Worm (Caenorhabditis elegans) whole organism, young adult: ENCODE data around the gene mmad-1.
A peak's percentile ranks its signal among the peaks of the same experiment; 100 is the strongest.

Experiments used
- B0019.2 ChIP-seq: fragments of 200-800 bp; sonication (Bioruptor generic); conservative IDR thresholded peaks from 2 replicates; pipeline ENCODE4 v1.3.6; 2022; ENCODE audit warnings: missing genetic modification reagents, missing genetic modification characterization, missing compliant biosample characterization
- B0035.1 ChIP-seq: sonication (generic microtip); optimal IDR thresholded peaks from 2 replicates; lab custom pipeline; 2016; ENCODE audit warnings: missing genetic modification characterization, mild to moderate bottlenecking, missing compliant biosample characterization, missing genotype, missing genetic modification reagents
- C06A6.2 ChIP-seq: fragments of 200-800 bp; sonication (Bioruptor generic); conservative IDR thresholded peaks from 2 replicates; pipeline ENCODE4 v1.3.6; 2022; ENCODE audit warnings: missing genetic modification characterization, missing compliant biosample characterization
- F22D6.2 ChIP-seq: sonication (generic microtip); optimal IDR thresholded peaks from 2 replicates; lab custom pipeline; 2016; ENCODE audit warnings: mild to moderate bottlenecking, missing genetic modification characterization, missing compliant biosample characterization
- F23B12.7 ChIP-seq: sonication (generic microtip); optimal IDR thresholded peaks from 2 replicates; lab custom pipeline; 2017; ENCODE audit warnings: missing genetic modification characterization, mild to moderate bottlenecking, missing compliant biosample characterization, antibody characterized with exemption, moderate library complexity; ENCODE audit not compliant: insufficient read depth
- F39B2.1 ChIP-seq: fragments of 200-800 bp; sonication (Bioruptor generic); IDR thresholded peaks from 2 replicates; pipeline ENCODE4 v1.3.6; 2022; ENCODE audit warnings: missing genetic modification reagents, missing genetic modification characterization, missing compliant biosample characterization
- F52B5.7 ChIP-seq: sonication (generic microtip); optimal IDR thresholded peaks from 2 replicates; lab custom pipeline; 2016; ENCODE audit warnings: mild to moderate bottlenecking, missing genetic modification characterization, missing compliant biosample characterization
- F55B11.4 ChIP-seq: sonication (generic microtip); optimal IDR thresholded peaks from 2 replicates; lab custom pipeline; 2016; ENCODE audit warnings: missing compliant biosample characterization, missing genetic modification characterization, borderline replicate concordance; ENCODE audit not compliant: insufficient read depth
- K12H6.12 ChIP-seq: fragments of 200-800 bp; sonication (Bioruptor generic); optimal IDR thresholded peaks from 2 replicates; lab custom pipeline; 2018; ENCODE audit warnings: mild to moderate bottlenecking, missing genetic modification characterization, missing compliant biosample characterization
- Y67H2A.10 ChIP-seq: fragments of 200-800 bp; sonication (Bioruptor generic); conservative IDR thresholded peaks from 2 replicates; pipeline ENCODE4 v1.3.6; 2022; ENCODE audit warnings: missing genetic modification reagents, missing genetic modification characterization, missing compliant biosample characterization
- Y95B8A.8 ChIP-seq: fragments of 200-800 bp; sonication (Bioruptor generic); IDR thresholded peaks from 2 replicates; pipeline ENCODE4 v1.3.6; 2022; ENCODE audit warnings: missing genetic modification reagents, missing genetic modification characterization, missing compliant biosample characterization
- ama-1 ChIP-seq, 3 experiments: fragments of 150-350 bp in 1 of 3; sonication (generic microtip) in 2 of 3; optimal IDR thresholded peaks; 2 replicates each; lab custom pipeline; 2014 to 2018; ENCODE audit warnings: missing biosample characterization in 2 of 3, missing genetic modification characterization in 2 of 3, missing genetic modification reagents in 2 of 3
- athp-1 ChIP-seq: sonication (generic microtip); optimal IDR thresholded peaks from 2 replicates; lab custom pipeline; 2017; ENCODE audit warnings: mild to moderate bottlenecking, missing genetic modification characterization, missing compliant biosample characterization
- cebp-2 ChIP-seq: fragments of 200-800 bp; sonication (Bioruptor generic); IDR thresholded peaks from 2 replicates; pipeline ENCODE4 v1.3.6; 2022; ENCODE audit warnings: missing genetic modification characterization, missing compliant biosample characterization
- ceh-27 ChIP-seq: fragments of 200-800 bp; sonication (Bioruptor generic); optimal IDR thresholded peaks from 2 replicates; lab custom pipeline; 2018; ENCODE audit warnings: mild to moderate bottlenecking, missing genetic modification characterization, moderate library complexity, missing compliant biosample characterization
- ceh-79 ChIP-seq: sonication (generic microtip); optimal IDR thresholded peaks from 2 replicates; lab custom pipeline; 2017; ENCODE audit warnings: mild to moderate bottlenecking, missing genetic modification characterization, missing compliant biosample characterization
- chd-7 ChIP-seq: sonication (generic microtip); optimal IDR thresholded peaks from 2 replicates; lab custom pipeline; 2016; ENCODE audit warnings: mild to moderate bottlenecking, missing genetic modification characterization, moderate library complexity, missing compliant biosample characterization
- egl-18 ChIP-seq: fragments of 200-800 bp; sonication (Bioruptor generic); IDR thresholded peaks from 2 replicates; pipeline ENCODE4 v1.3.6; 2022; ENCODE audit warnings: missing genetic modification reagents, missing genetic modification characterization, missing compliant biosample characterization
- ets-4 ChIP-seq: fragments of 200-800 bp; sonication (Bioruptor generic); optimal IDR thresholded peaks from 2 replicates; lab custom pipeline; 2018; ENCODE audit warnings: mild to moderate bottlenecking, missing genetic modification characterization, missing compliant biosample characterization
- fkh-3 ChIP-seq: sonication (generic microtip); optimal IDR thresholded peaks from 2 replicates; lab custom pipeline; 2016; ENCODE audit warnings: mild to moderate bottlenecking, missing genetic modification characterization, missing compliant biosample characterization
- hlh-12 ChIP-seq: sonication (generic microtip); optimal IDR thresholded peaks from 2 replicates; lab custom pipeline; 2016; ENCODE audit warnings: missing genetic modification characterization, missing compliant biosample characterization
- hsf-1 ChIP-seq: fragments of 200-800 bp; sonication (Bioruptor generic); IDR thresholded peaks from 2 replicates; pipeline ENCODE4 v1.3.6; 2022; ENCODE audit warnings: missing genetic modification reagents, missing genetic modification characterization, missing compliant biosample characterization
- let-526 ChIP-seq: fragments of 200-800 bp; sonication (Bioruptor generic); IDR thresholded peaks from 2 replicates; pipeline ENCODE4 v1.3.6; 2022; ENCODE audit warnings: missing genetic modification reagents, missing genetic modification characterization, missing compliant biosample characterization
- lin-26 ChIP-seq: fragments of 200-800 bp; sonication (Bioruptor generic); IDR thresholded peaks from 2 replicates; pipeline ENCODE4 v1.3.6; 2022; ENCODE audit warnings: missing genetic modification reagents, missing genetic modification characterization, missing compliant biosample characterization
- lin-35 ChIP-seq, 3 experiments: fragments of 150-350 bp in 2 of 3; sonication (generic microtip) in 1 of 3; optimal IDR thresholded peaks; 2 replicates each; lab custom pipeline; 2014 to 2018; ENCODE audit warnings: missing biosample characterization in 3 of 3, missing genetic modification characterization in 3 of 3, missing genetic modification reagents in 3 of 3
- lin-40 ChIP-seq: sonication (generic microtip); optimal IDR thresholded peaks from 2 replicates; lab custom pipeline; 2016; ENCODE audit warnings: missing genetic modification characterization, mild to moderate bottlenecking, missing compliant biosample characterization, missing genotype, missing genetic modification reagents
- rcor-1 ChIP-seq: fragments of 200-800 bp; sonication (Bioruptor generic); IDR thresholded peaks from 2 replicates; pipeline ENCODE4 v1.3.6; 2022; ENCODE audit warnings: missing genetic modification reagents, missing genetic modification characterization, missing compliant biosample characterization
- sptf-2 ChIP-seq: fragments of 200-800 bp; sonication (Bioruptor generic); optimal IDR thresholded peaks from 2 replicates; lab custom pipeline; 2018; ENCODE audit warnings: mild to moderate bottlenecking, missing genetic modification characterization, missing compliant biosample characterization
- tbp1 ChIP-seq: fragments of 200-800 bp; sonication (Bioruptor generic); optimal IDR thresholded peaks from 2 replicates; lab custom pipeline; 2018; ENCODE audit warnings: mild to moderate bottlenecking, missing genetic modification characterization, missing compliant biosample characterization
- tlf-1 ChIP-seq: fragments of 200-800 bp; sonication (Bioruptor generic); optimal IDR thresholded peaks from 2 replicates; lab custom pipeline; 2018; ENCODE audit warnings: mild to moderate bottlenecking, missing genetic modification characterization, missing compliant biosample characterization
- unc-130 ChIP-seq: sonication (generic microtip); optimal IDR thresholded peaks from 2 replicates; lab custom pipeline; 2016; ENCODE audit warnings: missing genetic modification reagents, missing genetic modification characterization, missing compliant biosample characterization
- unc-62 ChIP-seq: fragments of 150-350 bp; optimal IDR thresholded peaks from 2 replicates; lab custom pipeline; 2014; ENCODE audit warnings: missing biosample characterization, missing genetic modification reagents, missing genetic modification characterization
- zim-3 ChIP-seq: sonication (generic microtip); optimal IDR thresholded peaks from 2 replicates; lab custom pipeline; 2017; ENCODE audit warnings: mild to moderate bottlenecking, missing genetic modification characterization, moderate library complexity, missing compliant biosample characterization
- ztf-18 ChIP-seq: sonication (generic microtip); optimal IDR thresholded peaks from 2 replicates; lab custom pipeline; 2016; ENCODE audit warnings: missing genotype, mild to moderate bottlenecking, missing genetic modification characterization, missing compliant biosample characterization
- ztf-25 ChIP-seq: fragments of 200-800 bp; sonication (Bioruptor generic); IDR thresholded peaks from 2 replicates; pipeline ENCODE4 v1.3.6; 2022; ENCODE audit warnings: missing genetic modification reagents, missing genetic modification characterization, missing compliant biosample characterization
- ztf-26 ChIP-seq: sonication (generic microtip); optimal IDR thresholded peaks from 2 replicates; lab custom pipeline; 2017; ENCODE audit warnings: missing genetic modification characterization, missing compliant biosample characterization

mmad-1 gene

ce11 chrIII:13560715-13561114, 11.9 kb upstream of the mmad-1 start:
- TF ChIP-seq ztf-18 (tag; lab: Kevin White, UChicago) (no peak), Y95B8A.8 (GFP tag; lab: Robert Waterston, UW) (no peak), tlf-1 (no peak), ama-1 (optimal IDR thresholded peaks at IDR 0.05; lab: Kevin White, UChicago) (no peak), ama-1 (GFP tag; optimal IDR thresholded peaks at IDR 0.05; lab: Kevin White, UChicago) (no peak), F52B5.7 (no peak), unc-130 (GFP tag; lab: Kevin White, UChicago) (no peak), let-526 (no peak)
- TF ChIP-seq, all 124 proteins: peak for 0

ce11 chrIII:13556039-13556438, 7.2 kb upstream of the mmad-1 start:
- TF ChIP-seq hsf-1 (GFP tag; lab: Robert Waterston, UW) (no peak), Y67H2A.10 (GFP tag; lab: Robert Waterston, UW) (no peak), lin-40 (tag; lab: Kevin White, UChicago) (peak; percentile 20), ztf-26 (tag; lab: Kevin White, UChicago) (peak; percentile 67), sptf-2 (no peak)

- TF ChIP-seq hlh-12 (tag; lab: Kevin White, UChicago) (no peak), F23B12.7 (tag; lab: Kevin White, UChicago) (no peak), ceh-27 (no peak), rcor-1 (GFP tag; lab: Robert Waterston, UW) (no peak), tbp1 (GFP tag; lab: Kevin White, UChicago) (no peak), ztf-25 (GFP tag; lab: Robert Waterston, UW) (no peak), F22D6.2 (tag; lab: Kevin White, UChicago) (no peak), C06A6.2 (GFP tag; lab: Robert Waterston, UW) (no peak), ceh-79 (no peak), chd-7 (tag; lab: Kevin White, UChicago) (no peak), cebp-2 (GFP tag; lab: Robert Waterston, UW) (no peak), lin-35 (GFP tag; optimal IDR thresholded peaks at IDR 0.05; lab: Kevin White, UChicago) (no peak), F55B11.4 (tag; lab: Kevin White, UChicago) (no peak), egl-18 (no peak), unc-62 (GFP tag; lab: Kevin White, UChicago) (no peak), B0035.1 (tag; lab: Kevin White, UChicago) (no peak)
- TF ChIP-seq, all 124 proteins: peak for 0
These were observed 6.4 kb upstream of the mmad-1 start, which contains the start of gene scav-2 for ce11 chrIII:13555234-13555633. Gene scav-2 (minus strand): TSS chrIII:13555334.

- TF ChIP-seq ama-1 (optimal IDR thresholded peaks at IDR 0.05; lab: Kevin White, UChicago) = no peak
- no peak for TF ChIP-seq ama-1 (GFP tag; optimal IDR thresholded peaks at IDR 0.05; lab: Kevin White, UChicago)
- TF ChIP-seq F39B2.1 = no peak
- TF ChIP-seq B0019.2 (GFP tag; lab: Robert Waterston, UW) = no peak
- TF ChIP-seq lin-40 (tag; lab: Kevin White, UChicago) = peak; percentile 1
- no peak for TF ChIP-seq hlh-12 (tag; lab: Kevin White, UChicago)
- TF ChIP-seq zim-3 (tag; lab: Kevin White, UChicago) = no peak
- peak; percentile 56 for TF ChIP-seq ztf-26 (tag; lab: Kevin White, UChicago)
- TF ChIP-seq athp-1 = no peak
- TF ChIP-seq ets-4 (GFP tag; lab: Kevin White, UChicago) = no peak
- no peak for TF ChIP-seq ceh-79
- no peak for TF ChIP-seq fkh-3
- TF ChIP-seq hsf-1 (GFP tag; lab: Robert Waterston, UW) = no peak
- TF ChIP-seq K12H6.12 (tag; lab: Kevin White, UChicago) = no peak
- no peak for TF ChIP-seq lin-26 (GFP tag; lab: Robert Waterston, UW)
- TF ChIP-seq, all 124 proteins: peak for 2
These were observed 1.2 kb upstream of the mmad-1 start for ce11 chrIII:13549960-13550359.
